Fruit fly (Drosophila melanogaster) whole organism: ENCODE data around the gene Hayan.

Experiments
- psq ChIP-seq: fragments of >200 bp; optimal IDR thresholded peaks from 2 replicates; lab custom pipeline; 2017
- usp ChIP-seq: fragments of >200 bp; optimal IDR thresholded peaks from 2 replicates; lab custom pipeline; 2017; ENCODE audit warnings: missing biosample characterization, missing genetic modification characterization, mixed read lengths

dm6 chrX:18510884-18511283, 27.3 kb upstream of the Hayan start:
- TF ChIP-seq psq (lab: Kevin White, UChicago) (no peak), usp (GFP tag; lab: Kevin White, UChicago) (no peak)
